Worm (Caenorhabditis elegans) whole organism, L4 larva: ENCODE results near the gene txdc-17.

Experiments
- D1046.2 ChIP-seq: fragments of 200-800 bp; sonication (Bioruptor generic); IDR thresholded peaks from 2 replicates; pipeline ENCODE4 v1.3.6; 2022; ENCODE audit warnings: missing genetic modification characterization, missing compliant biosample characterization
- T20F7.1 ChIP-seq: fragments of 200-800 bp; sonication (Bioruptor generic); optimal IDR thresholded peaks from 2 replicates; lab custom pipeline; 2018; ENCODE audit warnings: mild to moderate bottlenecking, missing genetic modification characterization, missing compliant biosample characterization
- T26A8.4 ChIP-seq: fragments of 200-800 bp; sonication (Bioruptor generic); IDR thresholded peaks from 2 replicates; pipeline ENCODE4 v1.3.6; 2022; ENCODE audit warnings: missing genetic modification characterization, missing compliant biosample characterization
- Y5F2A.4 ChIP-seq: fragments of 200-800 bp; sonication (Bioruptor generic); optimal IDR thresholded peaks from 2 replicates; lab custom pipeline; 2018; ENCODE audit warnings: mild to moderate bottlenecking, missing genetic modification characterization, missing compliant biosample characterization
- aha-1 ChIP-seq: fragments of 150-350 bp; peaks from one replicate; lab custom pipeline; 2014; ENCODE audit warnings: missing biosample characterization, missing genetic modification characterization
- ama-1 ChIP-seq: fragments of 150-350 bp; optimal IDR thresholded peaks from 2 replicates; lab custom pipeline; 2014; ENCODE audit warnings: inconsistent platforms, mixed read lengths
- ceh-20 ChIP-seq: fragments of 200-800 bp; sonication (Bioruptor generic); IDR thresholded peaks from 2 replicates; pipeline ENCODE4 v1.3.6; 2022; ENCODE audit warnings: missing genetic modification reagents, missing genetic modification characterization, missing compliant biosample characterization
- ceh-28 ChIP-seq: fragments of 150-350 bp; optimal IDR thresholded peaks from 2 replicates; lab custom pipeline; 2014; ENCODE audit warnings: missing biosample characterization, missing genetic modification reagents, missing genetic modification characterization
- ceh-32 ChIP-seq: sonication (generic microtip); optimal IDR thresholded peaks from 2 replicates; lab custom pipeline; 2016; ENCODE audit warnings: mild to moderate bottlenecking, missing genetic modification characterization, missing compliant biosample characterization; ENCODE audit not compliant: poor library complexity
- ces-1 ChIP-seq: fragments of 150-350 bp; sonication (generic microtip); optimal IDR thresholded peaks from 4 replicates; lab custom pipeline; 2014; ENCODE audit warnings: missing biosample characterization, missing genetic modification reagents, missing genetic modification characterization
- daf-16 ChIP-seq, 3 experiments: sonication (generic microtip); optimal IDR thresholded peaks; 2 replicates each; lab custom pipeline; 2016 to 2017; ENCODE audit warnings: missing genetic modification characterization in 3 of 3, missing genetic modification reagents in 3 of 3, mild to moderate bottlenecking in 2 of 3, missing compliant biosample characterization in 2 of 3, missing biosample characterization in 1 of 3, moderate library complexity in 1 of 3
- dmd-6 ChIP-seq: fragments of 200-800 bp; sonication (Bioruptor generic); IDR thresholded peaks from 2 replicates; pipeline ENCODE4 v1.3.6; 2022; ENCODE audit warnings: missing genetic modification reagents, missing genetic modification characterization, missing compliant biosample characterization
- dpl-1 ChIP-seq: fragments of 150-350 bp; optimal IDR thresholded peaks from 2 replicates; lab custom pipeline; 2014; ENCODE audit warnings: missing biosample characterization, missing genetic modification reagents, missing genetic modification characterization
- duxl-1 ChIP-seq: sonication (generic microtip); optimal IDR thresholded peaks from 2 replicates; lab custom pipeline; 2016; ENCODE audit warnings: mild to moderate bottlenecking, missing genetic modification characterization, moderate library complexity, missing compliant biosample characterization; ENCODE audit not compliant: poor library complexity
- dve-1 ChIP-seq: sonication (generic microtip); optimal IDR thresholded peaks from 2 replicates; lab custom pipeline; 2017; ENCODE audit warnings: antibody characterized with exemption, mild to moderate bottlenecking, missing genetic modification characterization, missing compliant biosample characterization; ENCODE audit not compliant: insufficient read depth
- gei-8 ChIP-seq: fragments of 200-800 bp; sonication (Bioruptor generic); optimal IDR thresholded peaks from 2 replicates; lab custom pipeline; 2018; ENCODE audit warnings: mild to moderate bottlenecking, missing genetic modification characterization, missing compliant biosample characterization
- hif-1 ChIP-seq, 2 experiments: sonication (generic microtip); optimal IDR thresholded peaks; 2 replicates each; lab custom pipeline; 2016 to 2017; ENCODE audit warnings: missing compliant biosample characterization in 2 of 2, missing genetic modification characterization in 2 of 2, missing genetic modification reagents in 2 of 2, missing genotype in 2 of 2, mild to moderate bottlenecking in 1 of 2
- hlh-11 ChIP-seq: fragments of 200-800 bp; sonication (Bioruptor generic); optimal IDR thresholded peaks from 2 replicates; lab custom pipeline; 2018; ENCODE audit warnings: mild to moderate bottlenecking, missing genetic modification characterization, missing compliant biosample characterization
- hlh-30 ChIP-seq: sonication (generic microtip); optimal IDR thresholded peaks from 2 replicates; lab custom pipeline; 2017; ENCODE audit warnings: antibody characterized with exemption, mild to moderate bottlenecking, missing genetic modification characterization, missing compliant biosample characterization; ENCODE audit not compliant: insufficient read depth
- hmg-1.1 ChIP-seq: fragments of 200-800 bp; sonication (Bioruptor generic); IDR thresholded peaks from 2 replicates; pipeline ENCODE4 v1.3.6; 2022; ENCODE audit warnings: missing genetic modification reagents, missing genetic modification characterization, missing compliant biosample characterization
- jun-1 ChIP-seq: fragments of 150-350 bp; optimal IDR thresholded peaks from 2 replicates; lab custom pipeline; 2014; ENCODE audit warnings: missing biosample characterization, missing genetic modification reagents, missing genetic modification characterization
- lim-7 ChIP-seq: fragments of 200-800 bp; sonication (Bioruptor generic); IDR thresholded peaks from 2 replicates; pipeline ENCODE4 v1.3.6; 2022; ENCODE audit warnings: missing genetic modification characterization, missing compliant biosample characterization
- lin-13 ChIP-seq: fragments of 150-350 bp; optimal IDR thresholded peaks from 2 replicates; lab custom pipeline; 2014; ENCODE audit warnings: missing biosample characterization, missing genetic modification reagents, missing genetic modification characterization
- lin-29 ChIP-seq: fragments of 200-800 bp; sonication (Bioruptor generic); IDR thresholded peaks from 2 replicates; pipeline ENCODE4 v1.3.6; 2022; ENCODE audit warnings: missing genetic modification reagents, missing genetic modification characterization, missing compliant biosample characterization
- lin-38 ChIP-seq: fragments of 200-800 bp; sonication (Bioruptor generic); IDR thresholded peaks from 2 replicates; pipeline ENCODE4 v1.3.6; 2022; ENCODE audit warnings: missing genetic modification reagents, missing genetic modification characterization, missing compliant biosample characterization
- lsy-2 ChIP-seq, 2 experiments: fragments of 150-350 bp in 1 of 2; sonication (generic microtip) in 1 of 2; optimal IDR thresholded peaks; 2 replicates each; lab custom pipeline; 2014 to 2017; ENCODE audit warnings: missing biosample characterization in 2 of 2, missing genetic modification characterization in 2 of 2
- mdl-1 ChIP-seq, 2 experiments: fragments of 150-350 bp in 1 of 2; sonication (generic microtip) in 1 of 2; optimal IDR thresholded peaks; 2 replicates each; lab custom pipeline; 2014 to 2017; ENCODE audit warnings: missing biosample characterization in 2 of 2, missing genetic modification characterization in 2 of 2
- mes-2 ChIP-seq: sonication (generic microtip); optimal IDR thresholded peaks from 2 replicates; lab custom pipeline; 2016; ENCODE audit warnings: missing genotype, mild to moderate bottlenecking, missing genetic modification characterization, missing compliant biosample characterization; ENCODE audit not compliant: poor library complexity, severe bottlenecking
- mxl-3 ChIP-seq: fragments of 200-800 bp; sonication (Bioruptor generic); optimal IDR thresholded peaks from 2 replicates; lab custom pipeline; 2018; ENCODE audit warnings: mild to moderate bottlenecking, missing genetic modification characterization, missing compliant biosample characterization
- nhr-10 ChIP-seq: fragments of 150-350 bp; optimal IDR thresholded peaks from 2 replicates; lab custom pipeline; 2014; ENCODE audit warnings: missing biosample characterization, missing genetic modification characterization
- nhr-25 ChIP-seq: sonication (generic microtip); optimal IDR thresholded peaks from 2 replicates; lab custom pipeline; 2017; ENCODE audit warnings: missing genetic modification characterization, mild to moderate bottlenecking, missing compliant biosample characterization, antibody characterized with exemption, moderate library complexity, borderline replicate concordance; ENCODE audit not compliant: insufficient read depth
- nhr-28 ChIP-seq: fragments of 150-350 bp; optimal IDR thresholded peaks from 2 replicates; lab custom pipeline; 2014; ENCODE audit warnings: missing biosample characterization, missing genetic modification characterization
- nhr-41 ChIP-seq: fragments of 200-800 bp; sonication (Bioruptor generic); IDR thresholded peaks from 2 replicates; pipeline ENCODE4 v1.3.6; 2022; ENCODE audit warnings: missing genetic modification reagents, missing genetic modification characterization, missing compliant biosample characterization
- nhr-48 ChIP-seq: sonication (generic microtip); optimal IDR thresholded peaks from 2 replicates; lab custom pipeline; 2016; ENCODE audit warnings: mild to moderate bottlenecking, missing genetic modification characterization, missing compliant biosample characterization
- nhr-77 ChIP-seq: fragments of 150-350 bp; optimal IDR thresholded peaks from 2 replicates; lab custom pipeline; 2014; ENCODE audit warnings: missing biosample characterization, missing genetic modification characterization
- php-3 ChIP-seq: fragments of 200-800 bp; sonication (Bioruptor generic); IDR thresholded peaks from 2 replicates; pipeline ENCODE4 v1.3.6; 2022; ENCODE audit warnings: missing genetic modification reagents, missing genetic modification characterization, missing compliant biosample characterization
- pqm-1 ChIP-seq: sonication (generic microtip); optimal IDR thresholded peaks from 2 replicates; lab custom pipeline; 2017; ENCODE audit warnings: missing biosample characterization, missing genetic modification characterization
- set-16 ChIP-seq: fragments of 200-800 bp; sonication (Bioruptor generic); IDR thresholded peaks from 2 replicates; pipeline ENCODE4 v1.3.6; 2022; ENCODE audit warnings: missing genetic modification reagents, missing genetic modification characterization, missing compliant biosample characterization
- spr-1 ChIP-seq: sonication (generic microtip); optimal IDR thresholded peaks from 2 replicates; lab custom pipeline; 2016; ENCODE audit warnings: mild to moderate bottlenecking, missing genetic modification characterization, missing compliant biosample characterization
- tra-1 ChIP-seq: fragments of 200-800 bp; sonication (Bioruptor generic); IDR thresholded peaks from 2 replicates; pipeline ENCODE4 v1.3.6; 2022; ENCODE audit warnings: missing genetic modification reagents, missing genetic modification characterization, missing compliant biosample characterization
- unc-62 ChIP-seq, 3 experiments: fragments of 150-350 bp in 1 of 3; sonication (generic microtip); optimal IDR thresholded peaks in 2 of 3; peaks in 1 of 3; 1 replicate in 1 of 3; 2 replicates in 2 of 3; lab custom pipeline; 2014 to 2017; ENCODE audit warnings: missing biosample characterization in 3 of 3, missing genetic modification characterization in 3 of 3, missing genetic modification reagents in 3 of 3, missing genotype in 1 of 3
- zag-1 ChIP-seq: fragments of 150-350 bp; optimal IDR thresholded peaks from 2 replicates; lab custom pipeline; 2014; ENCODE audit warnings: missing biosample characterization, missing genetic modification characterization
- zfp-3 ChIP-seq: fragments of 200-800 bp; sonication (Bioruptor generic); conservative IDR thresholded peaks from 2 replicates; pipeline ENCODE4 v1.3.6; 2022; ENCODE audit warnings: missing genetic modification reagents, missing genetic modification characterization, missing compliant biosample characterization

Gene txdc-17

DNA sequence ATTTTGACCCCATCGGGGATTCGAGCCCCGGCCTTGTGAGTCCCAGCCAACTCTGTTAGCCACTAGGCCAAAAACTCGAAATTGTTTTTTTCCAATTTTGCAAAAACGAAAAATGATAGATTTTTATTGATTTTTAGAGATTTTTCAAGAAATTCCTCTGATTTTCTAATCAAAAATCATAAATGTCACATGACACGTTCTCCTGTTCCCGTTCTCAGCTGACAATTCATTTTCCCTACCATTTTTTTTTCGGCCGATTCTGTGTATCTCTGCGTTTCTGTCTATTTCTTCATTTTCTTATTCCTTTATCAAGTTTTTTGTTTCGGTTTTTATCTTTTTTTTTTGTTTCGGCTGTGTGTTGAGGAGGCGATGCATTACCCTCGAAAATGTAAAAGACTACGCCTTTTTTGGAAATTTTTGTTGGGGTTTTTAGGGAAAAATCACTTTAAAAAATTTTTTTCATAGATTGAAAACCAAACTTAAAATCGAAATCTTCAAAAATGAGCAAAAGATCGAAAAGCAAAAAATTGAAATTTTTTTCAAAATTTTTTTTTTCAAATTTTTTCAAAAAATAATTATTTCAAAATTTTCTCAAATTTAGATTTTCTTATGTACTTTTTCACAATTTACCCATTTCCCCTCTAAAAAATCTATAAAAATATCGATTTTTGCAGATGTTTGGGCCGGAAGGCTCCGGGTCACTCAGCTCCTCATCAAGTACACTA is 39.8 kb downstream of the txdc-17 start, which contains the start of gene klf-1 (continued):
- TF ChIP-seq nhr-48 (tag; lab: Kevin White, UChicago) (peak; percentile 51), mxl-3 (peak; percentile 4), dmd-6 (GFP tag; lab: Robert Waterston, UW) (peak; percentile 86), dpl-1 (GFP tag; lab: Kevin White, UChicago) (peak; percentile 24), Y5F2A.4 (GFP tag; lab: Kevin White, UChicago) (no peak), duxl-1 (tag; lab: Kevin White, UChicago) (no peak), unc-62 (GFP tag; optimal IDR thresholded peaks at IDR 0.05 in 1 of 2; lab: Kevin White, UChicago) (peak in 1 of 2 experiments; percentile 77), unc-62 (tag; optimal IDR thresholded peaks at IDR 0.05; lab: Kevin White, UChicago) (no peak), dve-1 (peak; percentile 84), hlh-30 (tag; lab: Kevin White, UChicago) (peak; percentile 88)

DNA sequence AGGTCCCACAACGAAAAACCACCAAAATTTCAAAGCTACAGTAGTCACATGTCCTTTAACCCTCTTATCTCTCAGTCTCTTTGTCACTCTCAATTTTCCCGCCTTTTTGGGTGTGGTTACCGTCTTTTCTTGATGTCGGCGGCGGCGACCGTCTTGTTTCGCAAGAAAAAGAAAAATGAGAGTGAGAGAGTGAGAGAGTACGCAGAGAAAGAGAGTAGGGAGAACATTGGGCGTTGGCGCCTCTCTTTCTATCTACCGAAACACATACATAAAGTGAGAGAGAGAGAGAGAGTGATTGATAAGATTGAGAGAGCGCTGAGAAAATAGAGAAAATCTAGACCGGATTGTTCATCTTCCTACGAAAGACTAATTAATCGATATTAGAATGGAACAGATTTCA is 41.5 kb downstream of the txdc-17 start:
- TF ChIP-seq dmd-6 (GFP tag; lab: Robert Waterston, UW), result peak; percentile 91
- TF ChIP-seq pqm-1 (tag; lab: Kevin White, UChicago), result peak; percentile 85
- peak; percentile 52 for TF ChIP-seq lin-38 (GFP tag; lab: Robert Waterston, UW)
- TF ChIP-seq hlh-30 (tag; lab: Kevin White, UChicago), result peak; percentile 83
- TF ChIP-seq mxl-3, result peak; percentile 88
- TF ChIP-seq ceh-32 (tag; lab: Kevin White, UChicago), result no peak
- peak; percentile 94 for TF ChIP-seq dve-1
- TF ChIP-seq tra-1 (GFP tag; lab: Robert Waterston, UW), result peak; percentile 89
- TF ChIP-seq D1046.2 (GFP tag; lab: Robert Waterston, UW), result no peak
- TF ChIP-seq unc-62 (GFP tag; optimal IDR thresholded peaks at IDR 0.05 in 1 of 2; lab: Kevin White, UChicago), result peak in 1 of 2 experiments; percentile 42
- TF ChIP-seq unc-62 (tag; optimal IDR thresholded peaks at IDR 0.05; lab: Kevin White, UChicago), result no peak
- no peak for TF ChIP-seq ces-1 (GFP tag; lab: Kevin White, UChicago)
- peak; percentile 97 for TF ChIP-seq hlh-11 (tag; lab: Kevin White, UChicago)
- peak; percentile 19 for TF ChIP-seq spr-1
- TF ChIP-seq lin-13 (GFP tag; lab: Kevin White, UChicago), result peak; percentile 67
- peak; percentile 92 for TF ChIP-seq nhr-28 (tag; lab: Kevin White, UChicago)
- TF ChIP-seq zag-1 (tag; lab: Kevin White, UChicago), result no peak
- TF ChIP-seq mes-2 (tag; lab: Kevin White, UChicago), result peak; percentile 63
- peak; percentile 9 for TF ChIP-seq gei-8 (GFP tag; lab: Kevin White, UChicago)
- peak; percentile 74 for TF ChIP-seq nhr-77
- TF ChIP-seq dpl-1 (GFP tag; lab: Kevin White, UChicago), result peak; percentile 60
- peak; percentile 97 for TF ChIP-seq aha-1
- peak; percentile 2 to 89 for TF ChIP-seq mdl-1 (tag; optimal IDR thresholded peaks at IDR 0.05; lab: Kevin White, UChicago)
- peak; percentile 77 for TF ChIP-seq nhr-25 (tag; lab: Kevin White, UChicago)
- no peak for TF ChIP-seq hif-1 (tag; optimal IDR thresholded peaks at IDR 0.05; lab: Kevin White, UChicago)
- TF ChIP-seq hmg-1.1 (GFP tag; lab: Robert Waterston, UW), result peak; percentile 44
- peak; percentile 93 for TF ChIP-seq nhr-41 (GFP tag; lab: Robert Waterston, UW)
- peak in 1 of 2 experiments; percentile 35 for TF ChIP-seq daf-16 (GFP tag; optimal IDR thresholded peaks at IDR 0.05; lab: Kevin White, UChicago)
- peak; percentile 80 for TF ChIP-seq daf-16 (tag; optimal IDR thresholded peaks at IDR 0.05; lab: Kevin White, UChicago)
- TF ChIP-seq nhr-48 (tag; lab: Kevin White, UChicago), result peak; percentile 80
- TF ChIP-seq jun-1 (tag; lab: Kevin White, UChicago), result peak; percentile 24
- TF ChIP-seq nhr-10 (tag; lab: Kevin White, UChicago), result peak; percentile 58
- TF ChIP-seq zfp-3 (GFP tag; lab: Robert Waterston, UW), result no peak
- TF ChIP-seq ceh-20 (GFP tag; lab: Robert Waterston, UW), result peak; percentile 60; the same call in 1 of the 2 replicates
- peak; percentile 69 for TF ChIP-seq T20F7.1 (GFP tag; lab: Kevin White, UChicago)
- peak; percentile 46; the same call in 1 of the 2 replicates for TF ChIP-seq T26A8.4
- TF ChIP-seq set-16 (GFP tag; lab: Robert Waterston, UW), result 0 out of 2 replicates have a peak, but pooled peaks have one; percentile 16
- peak; percentile 15 to 73 for TF ChIP-seq lsy-2 (tag; optimal IDR thresholded peaks at IDR 0.05; lab: Kevin White, UChicago)
- TF ChIP-seq ceh-28 (tag; lab: Kevin White, UChicago), result peak; percentile 43
- TF ChIP-seq php-3 (GFP tag; lab: Robert Waterston, UW), result 0 out of 2 replicates have a peak, but pooled peaks have one; percentile 23
- TF ChIP-seq lin-29 (GFP tag; lab: Robert Waterston, UW), result no peak
- peak; percentile 43 for TF ChIP-seq ama-1 (lab: Kevin White, UChicago)
- no peak for TF ChIP-seq lim-7 (GFP tag; lab: Robert Waterston, UW)
